Worm (Caenorhabditis elegans) whole organism, mixed stage, embryonic: ENCODE results near the gene srh-212.
"Not testable (repeated sequence)": the region's sequence is repeated elsewhere in the genome, so short reads cannot be mapped to it uniquely, and the experiment has no call there.

ENCODE experiments used
- M03D4.4 ChIP-seq: sonication (generic microtip); optimal IDR thresholded peaks from 2 replicates; lab custom pipeline; 2017; ENCODE audit warnings: mild to moderate bottlenecking, missing genetic modification characterization, missing compliant biosample characterization
- bed-3 ChIP-seq: fragments of 200-800 bp; sonication (Bioruptor generic); optimal IDR thresholded peaks from 3 replicates; lab custom pipeline; 2018; ENCODE audit warnings: mild to moderate bottlenecking, missing genetic modification characterization, moderate library complexity, missing compliant biosample characterization
- ceh-43 ChIP-seq: fragments of 200-800 bp; sonication (Bioruptor generic); optimal IDR thresholded peaks from 2 replicates; lab custom pipeline; 2018; ENCODE audit warnings: mild to moderate bottlenecking, missing genetic modification characterization, moderate library complexity, missing compliant biosample characterization
- ceh-83 ChIP-seq: fragments of 200-800 bp; sonication (Bioruptor generic); optimal IDR thresholded peaks from 2 replicates; lab custom pipeline; 2018; ENCODE audit warnings: mild to moderate bottlenecking, missing genetic modification characterization, missing compliant biosample characterization
- ces-1 ChIP-seq: fragments of 150-350 bp; optimal IDR thresholded peaks from 2 replicates; lab custom pipeline; 2014; ENCODE audit warnings: missing biosample characterization, missing genetic modification reagents, missing genetic modification characterization
- cnd-1 ChIP-seq: fragments of 200-800 bp; sonication (Bioruptor generic); optimal IDR thresholded peaks from 2 replicates; lab custom pipeline; 2018; ENCODE audit warnings: mild to moderate bottlenecking, missing genetic modification characterization, missing compliant biosample characterization
- drap-1 ChIP-seq: fragments of 200-800 bp; sonication (Bioruptor generic); optimal IDR thresholded peaks from 3 replicates; lab custom pipeline; 2018; ENCODE audit warnings: mild to moderate bottlenecking, missing genetic modification characterization, missing compliant biosample characterization
- elt-1 ChIP-seq: sonication (generic microtip); optimal IDR thresholded peaks from 2 replicates; lab custom pipeline; 2017; ENCODE audit warnings: missing genetic modification characterization, mild to moderate bottlenecking, missing compliant biosample characterization, antibody characterized with exemption, moderate library complexity, borderline replicate concordance; ENCODE audit not compliant: insufficient read depth
- elt-3 ChIP-seq: fragments of 150-350 bp; optimal IDR thresholded peaks from 2 replicates; lab custom pipeline; 2014; ENCODE audit warnings: missing biosample characterization, missing genetic modification characterization
- flh-1 ChIP-seq: fragments of 200-800 bp; sonication (Bioruptor generic); optimal IDR thresholded peaks from 2 replicates; lab custom pipeline; 2018; ENCODE audit warnings: mild to moderate bottlenecking, missing genetic modification characterization, moderate library complexity, missing compliant biosample characterization
- ham-2 ChIP-seq: fragments of 200-800 bp; sonication (Bioruptor generic); optimal IDR thresholded peaks from 2 replicates; lab custom pipeline; 2018; ENCODE audit warnings: mild to moderate bottlenecking, missing genetic modification characterization, missing compliant biosample characterization
- hlh-1 ChIP-seq: fragments of 150-350 bp; optimal IDR thresholded peaks from 2 replicates; lab custom pipeline; 2014; ENCODE audit warnings: missing biosample characterization, missing genetic modification reagents, missing genetic modification characterization
- lin-32 ChIP-seq: fragments of 200-800 bp; sonication (Bioruptor generic); optimal IDR thresholded peaks from 2 replicates; lab custom pipeline; 2018; ENCODE audit warnings: mild to moderate bottlenecking, missing genetic modification characterization, missing compliant biosample characterization
- lsy-2 ChIP-seq: fragments of 150-350 bp; optimal IDR thresholded peaks from 2 replicates; lab custom pipeline; 2014; ENCODE audit warnings: missing biosample characterization, missing genetic modification characterization
- mab-5 ChIP-seq: fragments of 150-350 bp; optimal IDR thresholded peaks from 2 replicates; lab custom pipeline; 2014; ENCODE audit warnings: missing biosample characterization, missing genetic modification characterization
- mep-1 ChIP-seq: fragments of 150-350 bp; optimal IDR thresholded peaks from 2 replicates; lab custom pipeline; 2017; ENCODE audit warnings: missing biosample characterization, missing genetic modification reagents, missing genetic modification characterization, inconsistent platforms
- mls-2 ChIP-seq: sonication (generic microtip); optimal IDR thresholded peaks from 2 replicates; lab custom pipeline; 2016; ENCODE audit warnings: mild to moderate bottlenecking, missing genetic modification characterization, moderate library complexity, missing compliant biosample characterization
- nhr-12 ChIP-seq: fragments of 150-350 bp; optimal IDR thresholded peaks from 2 replicates; lab custom pipeline; 2014; ENCODE audit warnings: missing biosample characterization, missing genetic modification characterization
- nhr-237 ChIP-seq: fragments of 150-350 bp; optimal IDR thresholded peaks from 2 replicates; lab custom pipeline; 2014; ENCODE audit warnings: missing biosample characterization, missing genetic modification characterization
- nhr-28 ChIP-seq: fragments of 150-350 bp; optimal IDR thresholded peaks from 2 replicates; lab custom pipeline; 2014; ENCODE audit warnings: missing biosample characterization, missing genetic modification characterization
- sem-2 ChIP-seq: fragments of 200-800 bp; sonication (Bioruptor generic); optimal IDR thresholded peaks from 2 replicates; lab custom pipeline; 2018; ENCODE audit warnings: mild to moderate bottlenecking, missing genetic modification characterization, missing compliant biosample characterization
- snpc-4 ChIP-seq: fragments of 150-350 bp; optimal IDR thresholded peaks from 2 replicates; lab custom pipeline; 2014; ENCODE audit warnings: missing biosample characterization, missing genetic modification characterization
- sptf-1 ChIP-seq: sonication (generic microtip); optimal IDR thresholded peaks from 2 replicates; lab custom pipeline; 2017; ENCODE audit warnings: mild to moderate bottlenecking, missing genetic modification characterization, moderate library complexity, missing compliant biosample characterization
- tbx-8 ChIP-seq: fragments of 200-800 bp; sonication (Bioruptor generic); optimal IDR thresholded peaks from 2 replicates; lab custom pipeline; 2018; ENCODE audit warnings: mild to moderate bottlenecking, missing genetic modification characterization, moderate library complexity, missing compliant biosample characterization
- unc-120 ChIP-seq: sonication (generic microtip); optimal IDR thresholded peaks from 2 replicates; lab custom pipeline; 2017; ENCODE audit warnings: missing genetic modification characterization, missing compliant biosample characterization; ENCODE audit not compliant: poor library complexity, severe bottlenecking
- unc-39 ChIP-seq: fragments of 150-350 bp; optimal IDR thresholded peaks from 2 replicates; lab custom pipeline; 2014; ENCODE audit warnings: missing biosample characterization, missing genetic modification characterization
- unc-62 ChIP-seq: fragments of 150-350 bp; optimal IDR thresholded peaks from 2 replicates; lab custom pipeline; 2014; ENCODE audit warnings: missing biosample characterization, missing genetic modification reagents, missing genetic modification characterization
- zip-8 ChIP-seq: fragments of 150-350 bp; optimal IDR thresholded peaks from 2 replicates; lab custom pipeline; 2014; ENCODE audit warnings: missing biosample characterization, missing genetic modification characterization
- ztf-11 ChIP-seq: fragments of 150-350 bp; optimal IDR thresholded peaks from 2 replicates; lab custom pipeline; 2014; ENCODE audit warnings: missing biosample characterization, missing genetic modification characterization

srh-212 gene

DNA sequence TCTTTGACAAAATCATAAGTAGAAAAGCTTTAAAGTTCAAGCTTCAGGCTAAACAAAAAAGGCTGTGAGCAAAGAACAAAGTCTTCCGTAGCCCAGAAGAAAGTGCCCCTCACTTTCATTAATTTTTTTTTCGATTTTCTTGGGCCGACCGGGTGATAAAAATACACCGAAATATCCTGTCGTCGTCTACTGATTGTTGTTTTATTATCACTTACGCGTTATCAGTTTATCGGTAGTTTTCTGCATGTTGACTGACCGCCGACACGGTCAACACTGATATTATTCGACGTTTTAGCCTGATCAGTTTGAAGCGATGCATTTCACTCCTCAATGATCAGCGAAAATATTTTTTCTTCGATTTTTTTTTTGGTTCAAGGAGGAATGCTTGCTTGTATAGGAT, 16.6 kb downstream of the srh-212 start:
- TF ChIP-seq bed-3 (GFP tag; lab: Kevin White, UChicago) (no peak), elt-1 (tag; lab: Kevin White, UChicago) (no peak), M03D4.4 (tag; lab: Kevin White, UChicago) (no peak), zip-8 (tag; lab: Kevin White, UChicago) (no peak), elt-3 (tag; lab: Kevin White, UChicago) (no peak), ceh-43 (GFP tag; lab: Kevin White, UChicago) (no peak), mep-1 (tag; lab: Kevin White, UChicago) (no peak), ces-1 (GFP tag; lab: Kevin White, UChicago) (no peak), lsy-2 (tag; lab: Kevin White, UChicago) (no peak), nhr-28 (tag; lab: Kevin White, UChicago) (no peak), unc-120 (tag; lab: Kevin White, UChicago) (no peak), sem-2 (GFP tag; lab: Kevin White, UChicago) (no peak)

DNA sequence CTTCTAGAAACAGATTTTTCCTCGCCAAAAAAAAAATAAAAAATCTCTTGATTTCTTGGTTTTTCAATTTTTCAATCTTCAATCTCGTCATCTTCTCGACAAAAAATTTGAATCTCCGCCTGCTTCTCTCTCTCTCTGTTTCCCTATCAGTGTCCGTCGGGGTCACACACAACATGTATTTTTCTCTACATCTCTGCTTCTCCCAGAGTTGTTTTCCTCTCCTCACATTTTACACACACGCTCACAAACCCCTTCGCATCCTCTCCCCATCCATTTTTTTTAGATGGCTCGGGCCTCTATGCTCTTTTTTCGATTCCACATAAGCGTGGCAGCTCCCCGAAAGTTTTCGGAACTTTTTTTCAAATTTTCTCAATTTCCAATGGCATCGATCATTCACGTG, 17.2 kb downstream of the srh-212 start:
- TF ChIP-seq zip-8 (tag; lab: Kevin White, UChicago), result no peak
- TF ChIP-seq lsy-2 (tag; lab: Kevin White, UChicago), result peak; percentile 6
- peak; percentile 67 for TF ChIP-seq hlh-1
- TF ChIP-seq, all 35 proteins: peak for 2

ce11 chrV:3579248-3579647, 17.7 kb downstream of the srh-212 start:
- TF ChIP-seq mab-5 (tag; lab: Kevin White, UChicago), result no peak
- TF ChIP-seq sptf-1, result no peak
- TF ChIP-seq flh-1, result no peak
- no peak for TF ChIP-seq mep-1 (tag; lab: Kevin White, UChicago)
- TF ChIP-seq, all 35 proteins: peak for 0

DNA sequence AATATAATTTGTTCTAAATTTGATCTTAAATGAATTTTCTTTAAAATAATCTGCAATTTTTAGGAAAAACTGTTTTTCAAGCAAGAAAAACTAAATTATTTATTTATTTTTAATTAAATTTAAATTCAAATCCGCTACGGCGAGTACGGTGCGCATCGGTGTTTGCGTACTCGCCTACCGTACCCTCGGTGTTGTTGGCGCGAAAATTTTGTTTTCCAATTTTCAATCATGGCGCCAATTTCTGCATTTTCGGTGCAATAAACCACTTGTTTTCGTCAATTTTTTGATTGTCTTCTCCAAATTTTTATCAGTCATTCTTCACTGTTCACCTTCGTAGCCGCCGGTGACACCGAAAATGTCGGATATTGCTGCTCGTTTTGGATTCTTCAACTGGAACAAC, 18.1 kb downstream of the srh-212 start, which contains the start of gene pygl-1:
TSS of gene pygl-1 (plus strand) at position 211 of the 400 bp plus-strand sequence.
- TF ChIP-seq drap-1 (GFP tag; lab: Kevin White, UChicago) (no peak), mab-5 (tag; lab: Kevin White, UChicago) (no peak), lsy-2 (tag; lab: Kevin White, UChicago) (peak; percentile 85), nhr-28 (tag; lab: Kevin White, UChicago) (no peak)
- TF ChIP-seq, all 35 proteins: peak for 1

DNA sequence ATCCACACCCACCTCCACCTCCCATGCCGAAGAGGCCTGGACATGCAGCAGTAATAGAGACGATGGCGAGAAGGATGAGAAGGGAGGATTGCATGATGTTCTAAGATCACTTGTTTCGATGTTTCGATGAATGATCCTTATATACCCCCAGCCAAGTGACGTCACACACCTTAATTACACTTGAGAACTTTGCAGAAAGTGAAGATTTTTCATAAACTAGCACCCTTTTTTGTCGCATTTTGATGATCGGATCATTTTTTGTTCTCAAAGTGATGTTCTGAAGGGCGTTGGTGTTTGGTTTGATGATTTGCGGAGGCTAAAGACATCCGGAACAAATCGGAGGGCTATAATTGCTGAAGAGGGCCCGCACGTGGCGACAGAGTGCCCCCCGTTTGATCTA, 21.2 kb downstream of the srh-212 start, which contains the start of gene grl-27:
TSS of gene grl-27 (minus strand) at position 101 of the 400 bp plus-strand sequence.
- TF ChIP-seq M03D4.4 (tag; lab: Kevin White, UChicago) (no peak), nhr-28 (tag; lab: Kevin White, UChicago) (no peak), mls-2 (no peak), nhr-237 (tag; lab: Kevin White, UChicago) (no peak), hlh-1 (no peak), lsy-2 (tag; lab: Kevin White, UChicago) (no peak), snpc-4 (tag; lab: Kevin White, UChicago) (no peak), nhr-12 (tag; lab: Kevin White, UChicago) (no peak), tbx-8 (GFP tag; lab: Kevin White, UChicago) (no peak), ham-2 (GFP tag; lab: Kevin White, UChicago) (no peak), flh-1 (no peak), lin-32 (no peak), cnd-1 (tag; lab: Kevin White, UChicago) (no peak), sptf-1 (no peak), elt-1 (tag; lab: Kevin White, UChicago) (no peak), unc-62 (GFP tag; lab: Kevin White, UChicago) (no peak), ztf-11 (tag; lab: Kevin White, UChicago) (no peak), elt-3 (tag; lab: Kevin White, UChicago) (no peak)

DNA sequence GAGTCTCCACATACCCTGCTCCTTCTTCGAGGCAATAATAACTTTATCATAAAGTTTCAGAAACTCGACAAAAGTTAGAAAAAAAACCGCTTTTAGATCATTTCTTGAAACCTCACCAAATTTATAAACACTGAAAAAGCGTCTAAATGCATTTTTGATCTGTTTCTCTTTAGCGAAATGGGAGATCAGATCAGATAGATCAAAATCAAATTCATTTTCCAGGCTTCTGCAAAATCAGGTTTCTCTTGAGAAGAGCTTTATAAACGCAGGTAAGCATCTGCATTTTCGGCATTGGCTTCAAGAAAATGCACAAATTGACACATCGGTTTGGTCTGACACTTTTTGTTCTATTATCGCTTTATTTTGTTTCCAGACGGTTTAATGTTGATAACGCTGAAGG, 24.5 kb downstream of the srh-212 start, which contains the start of gene F40C5.1:
TSS of gene F40C5.1 (plus strand) at position 301 of the 400 bp plus-strand sequence.
- TF ChIP-seq ceh-83; unc-39 (tag; lab: Kevin White, UChicago); bed-3 (GFP tag; lab: Kevin White, UChicago): not testable (repeated sequence)
